Fruit fly (Drosophila melanogaster) whole organism, prepupa: ENCODE data around the gene RSG7.

Experiments used
- CG7368 ChIP-seq: fragments of 200-800 bp; sonication (Bioruptor generic); optimal IDR thresholded peaks from 3 replicates; lab custom pipeline; 2016; ENCODE audit warnings: missing biosample characterization, missing genetic modification characterization
- esn ChIP-seq: fragments of 200-800 bp; sonication (Bioruptor generic); optimal IDR thresholded peaks from 2 replicates; lab custom pipeline; 2016; ENCODE audit warnings: missing biosample characterization, mild to moderate bottlenecking, missing genetic modification characterization, moderate library complexity
- vri ChIP-seq: fragments of 200-800 bp; sonication (Bioruptor generic); optimal IDR thresholded peaks from 3 replicates; lab custom pipeline; 2016; ENCODE audit warnings: missing biosample characterization, mild to moderate bottlenecking, missing genetic modification characterization

DNA sequence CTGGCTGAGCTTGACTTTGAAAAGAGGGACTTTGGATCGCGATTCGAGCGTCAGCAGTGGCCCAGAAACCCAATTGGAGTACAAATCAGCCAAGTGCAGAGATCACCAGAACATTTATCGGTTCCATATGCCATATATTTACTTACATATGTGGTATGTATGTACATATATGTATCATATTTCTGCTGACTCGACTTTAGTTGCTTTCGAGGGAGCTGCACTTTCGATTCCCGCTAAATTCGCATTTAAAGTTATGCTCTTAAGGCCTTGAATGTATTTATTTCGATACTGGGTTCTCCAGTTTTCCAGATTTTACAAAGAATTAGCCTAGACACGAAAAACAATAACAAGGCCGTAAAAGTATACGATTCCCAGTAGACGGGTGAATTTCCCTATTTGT is 12.4 kb downstream of the RSG7 start:
- TF ChIP-seq esn (no peak), CG7368 (GFP tag; lab: Kevin White, UChicago) (no peak), vri (GFP tag; lab: Kevin White, UChicago) (no peak)
